Worm (Caenorhabditis elegans) whole organism, mixed stage, embryonic: ENCODE data around the gene T22H9.1.

Experiments
- blmp-1 ChIP-seq: fragments of 150-350 bp; optimal IDR thresholded peaks from 2 replicates; lab custom pipeline; 2014; ENCODE audit warnings: missing biosample characterization, missing genetic modification characterization
- ces-1 ChIP-seq: fragments of 150-350 bp; optimal IDR thresholded peaks from 2 replicates; lab custom pipeline; 2014; ENCODE audit warnings: missing biosample characterization, missing genetic modification reagents, missing genetic modification characterization
- elt-3 ChIP-seq: fragments of 150-350 bp; optimal IDR thresholded peaks from 2 replicates; lab custom pipeline; 2014; ENCODE audit warnings: missing biosample characterization, missing genetic modification characterization
- ham-2 ChIP-seq: fragments of 200-800 bp; sonication (Bioruptor generic); optimal IDR thresholded peaks from 2 replicates; lab custom pipeline; 2018; ENCODE audit warnings: mild to moderate bottlenecking, missing genetic modification characterization, missing compliant biosample characterization
- hlh-1 ChIP-seq: fragments of 150-350 bp; optimal IDR thresholded peaks from 2 replicates; lab custom pipeline; 2014; ENCODE audit warnings: missing biosample characterization, missing genetic modification reagents, missing genetic modification characterization
- lin-32 ChIP-seq: fragments of 200-800 bp; sonication (Bioruptor generic); optimal IDR thresholded peaks from 2 replicates; lab custom pipeline; 2018; ENCODE audit warnings: mild to moderate bottlenecking, missing genetic modification characterization, missing compliant biosample characterization
- lsy-2 ChIP-seq: fragments of 150-350 bp; optimal IDR thresholded peaks from 2 replicates; lab custom pipeline; 2014; ENCODE audit warnings: missing biosample characterization, missing genetic modification characterization
- mab-5 ChIP-seq: fragments of 150-350 bp; optimal IDR thresholded peaks from 2 replicates; lab custom pipeline; 2014; ENCODE audit warnings: missing biosample characterization, missing genetic modification characterization
- mep-1 ChIP-seq: fragments of 150-350 bp; optimal IDR thresholded peaks from 2 replicates; lab custom pipeline; 2017; ENCODE audit warnings: missing biosample characterization, missing genetic modification reagents, missing genetic modification characterization, inconsistent platforms
- nhr-237 ChIP-seq: fragments of 150-350 bp; optimal IDR thresholded peaks from 2 replicates; lab custom pipeline; 2014; ENCODE audit warnings: missing biosample characterization, missing genetic modification characterization
- nhr-76 ChIP-seq: sonication (generic microtip); optimal IDR thresholded peaks from 2 replicates; lab custom pipeline; 2017; ENCODE audit warnings: missing biosample characterization, missing genetic modification characterization
- snpc-4 ChIP-seq: fragments of 150-350 bp; optimal IDR thresholded peaks from 2 replicates; lab custom pipeline; 2014; ENCODE audit warnings: missing biosample characterization, missing genetic modification characterization
- unc-39 ChIP-seq: fragments of 150-350 bp; optimal IDR thresholded peaks from 2 replicates; lab custom pipeline; 2014; ENCODE audit warnings: missing biosample characterization, missing genetic modification characterization
- unc-62 ChIP-seq: fragments of 150-350 bp; optimal IDR thresholded peaks from 2 replicates; lab custom pipeline; 2014; ENCODE audit warnings: missing biosample characterization, missing genetic modification reagents, missing genetic modification characterization

DNA sequence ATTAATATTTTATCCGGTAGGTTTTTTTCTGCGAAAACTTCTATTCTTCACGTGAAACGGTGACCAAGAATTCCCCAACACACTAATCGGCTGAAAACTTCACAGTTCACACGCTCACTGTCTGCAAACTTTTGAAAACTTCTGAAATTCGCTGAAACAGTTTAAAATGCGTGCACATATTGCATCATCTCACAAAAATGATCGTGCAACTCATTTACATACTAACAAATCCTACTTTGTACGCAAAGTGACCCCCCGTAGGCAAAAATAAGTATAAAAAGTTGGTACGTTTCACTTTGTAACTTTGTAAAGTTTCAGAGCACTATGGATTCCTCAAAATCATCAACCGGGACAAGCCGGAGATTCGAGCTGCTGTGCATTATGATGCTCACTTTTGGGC, 28.8 kb downstream of the T22H9.1 start, which contains the start of gene ZK6.6:
- TF ChIP-seq nhr-76 (tag; lab: Kevin White, UChicago) (no peak), ces-1 (GFP tag; lab: Kevin White, UChicago) (no peak), blmp-1 (no peak), ham-2 (no peak), hlh-1 (tag; lab: Kevin White, UChicago) (no peak), nhr-237 (tag; lab: Kevin White, UChicago) (no peak), elt-3 (no peak), lsy-2 (tag; lab: Kevin White, UChicago) (no peak), unc-62 (no peak), mep-1 (tag; lab: Kevin White, UChicago) (no peak), lin-32 (GFP tag; lab: Kevin White, UChicago) (no peak), mab-5 (tag; lab: Kevin White, UChicago) (no peak), unc-39 (no peak), snpc-4 (tag; lab: Kevin White, UChicago) (no peak)
